Fruit fly (Drosophila melanogaster): ENCODE data around the gene CAHbeta.
A peak's percentile ranks its signal among the peaks of the same experiment; 100 is the strongest.

Gene CAHbeta

dm6 chr3R:8971794-8972193 is 8.9 kb upstream of the CAHbeta start:
- TF ChIP-seq CG17801 (GFP tag; optimal IDR thresholded peaks at IDR 0.05; ENCODE audit: partially characterized antibody) = no peak

dm6 chr3R:8976073-8976593 is 4.5 kb upstream of the CAHbeta start:
- TF ChIP-seq CG17801 (GFP tag; optimal IDR thresholded peaks at IDR 0.05; ENCODE audit: partially characterized antibody) = no peak

dm6 chr3R:8978768-8979167 is 1.9 kb upstream of the CAHbeta start:
- no peak for TF ChIP-seq CG17801 (GFP tag; optimal IDR thresholded peaks at IDR 0.05; ENCODE audit: partially characterized antibody)

- no peak for TF ChIP-seq CG17801 (GFP tag; optimal IDR thresholded peaks at IDR 0.05; ENCODE audit: partially characterized antibody)
These were observed 547 bp upstream of the CAHbeta start for dm6 chr3R:8979850-8980775.

- no peak for TF ChIP-seq CG17801 (GFP tag; optimal IDR thresholded peaks at IDR 0.05; ENCODE audit: partially characterized antibody)
These were observed 743 bp downstream of the CAHbeta start for dm6 chr3R:8981209-8981996.

- TF ChIP-seq CG17801 (GFP tag; optimal IDR thresholded peaks at IDR 0.05; ENCODE audit: partially characterized antibody) = no peak
These were observed 3.5 kb downstream of the CAHbeta start, which contains the start of gene RagA-B for dm6 chr3R:8984141-8984540. TSS of gene RagA-B (minus strand) at chr3R:8984315.

- peak; percentile 47 for TF ChIP-seq CG17801 (GFP tag; optimal IDR thresholded peaks at IDR 0.05; ENCODE audit: partially characterized antibody)
These were observed 4.0 kb downstream of the CAHbeta start, which contains the start of gene CG11970 for dm6 chr3R:8984602-8985074. TSS of gene CG11970 (plus strand) at chr3R:8984718.

- peak; percentile 75 for TF ChIP-seq CG17801 (GFP tag; optimal IDR thresholded peaks at IDR 0.05; ENCODE audit: partially characterized antibody)
These were observed 12.4 kb downstream of the CAHbeta start, which contains the start of gene CG11975 for dm6 chr3R:8992928-8993579. TSS of gene CG11975 (plus strand) at chr3R:8993253.

dm6 chr3R:8997397-8997796 is 16.7 kb downstream of the CAHbeta start, which contains the start of gene CG11977:
TSS of gene CG11977 (plus strand) at chr3R:8997697.
- no peak for TF ChIP-seq CG17801 (GFP tag; optimal IDR thresholded peaks at IDR 0.05; ENCODE audit: partially characterized antibody)

dm6 chr3R:8998243-8998642 is 17.6 kb downstream of the CAHbeta start:
- no peak for TF ChIP-seq CG17801 (GFP tag; optimal IDR thresholded peaks at IDR 0.05; ENCODE audit: partially characterized antibody)

- no peak for TF ChIP-seq CG17801 (GFP tag; optimal IDR thresholded peaks at IDR 0.05; ENCODE audit: partially characterized antibody)
These were observed 21.1 kb downstream of the CAHbeta start for dm6 chr3R:9001720-9002240.

- no peak for TF ChIP-seq CG17801 (GFP tag; optimal IDR thresholded peaks at IDR 0.05; ENCODE audit: partially characterized antibody)
These were observed 21.9 kb downstream of the CAHbeta start for dm6 chr3R:9002542-9002941.

dm6 chr3R:9003600-9004223 is 23.1 kb downstream of the CAHbeta start, which contains the start of the genes CG31100 and CG11980:
TSS of gene CG31100 (minus strand) at chr3R:9003650.
TSS of gene CG11980 (plus strand) at chr3R:9004017.
- no peak for TF ChIP-seq CG17801 (GFP tag; optimal IDR thresholded peaks at IDR 0.05; ENCODE audit: partially characterized antibody)

dm6 chr3R:9006129-9006528 is 25.5 kb downstream of the CAHbeta start, which contains the start of the genes Prosbeta3 and Iru:
TSS of gene Prosbeta3 (minus strand) at chr3R:9006226.
TSS of gene Iru (plus strand) at chr3R:9006456.
- no peak for TF ChIP-seq CG17801 (GFP tag; optimal IDR thresholded peaks at IDR 0.05; ENCODE audit: partially characterized antibody)

All from ovary, adult (tissue).